Worm (Caenorhabditis elegans) whole organism, L3 larva: ENCODE measurements around the gene F53C11.1.

Experiments used
- ZK546.5 ChIP-seq: sonication (generic microtip); optimal IDR thresholded peaks from 2 replicates; lab custom pipeline; 2017; ENCODE audit warnings: missing biosample characterization, missing genetic modification characterization
- ceh-28 ChIP-seq: fragments of 150-350 bp; optimal IDR thresholded peaks from 2 replicates; lab custom pipeline; 2014; ENCODE audit warnings: missing biosample characterization, missing genetic modification reagents, missing genetic modification characterization
- jun-1 ChIP-seq: fragments of 150-350 bp; optimal IDR thresholded peaks from 2 replicates; lab custom pipeline; 2014; ENCODE audit warnings: missing biosample characterization, missing genetic modification reagents, missing genetic modification characterization
- lin-39 ChIP-seq: fragments of 150-350 bp; optimal IDR thresholded peaks from 2 replicates; lab custom pipeline; 2018; ENCODE audit warnings: missing biosample characterization, missing genetic modification reagents, missing genetic modification characterization

- TF ChIP-seq lin-39 (tag; lab: Kevin White, UChicago) (no peak), jun-1 (tag; lab: Kevin White, UChicago) (no peak), ceh-28 (tag; lab: Kevin White, UChicago) (no peak), ZK546.5 (tag; lab: Kevin White, UChicago) (no peak)
Observed at ce11 chrV:13822752-13823151, 47.2 kb downstream of the F53C11.1 start, which contains the start of gene hpo-31.
